Worm (Caenorhabditis elegans) whole organism, mixed stage, embryonic: Measurements from ENCODE around the gene F15H10.7.

Experiments used
- M03D4.4 ChIP-seq: sonication (generic microtip); optimal IDR thresholded peaks from 2 replicates; lab custom pipeline; 2017; ENCODE audit warnings: mild to moderate bottlenecking, missing genetic modification characterization, missing compliant biosample characterization
- bed-3 ChIP-seq: fragments of 200-800 bp; sonication (Bioruptor generic); optimal IDR thresholded peaks from 3 replicates; lab custom pipeline; 2018; ENCODE audit warnings: mild to moderate bottlenecking, missing genetic modification characterization, moderate library complexity, missing compliant biosample characterization
- ceh-39 ChIP-seq: fragments of 150-350 bp; optimal IDR thresholded peaks from 2 replicates; lab custom pipeline; 2014; ENCODE audit warnings: missing biosample characterization, missing genetic modification characterization
- ceh-83 ChIP-seq: fragments of 200-800 bp; sonication (Bioruptor generic); optimal IDR thresholded peaks from 2 replicates; lab custom pipeline; 2018; ENCODE audit warnings: mild to moderate bottlenecking, missing genetic modification characterization, missing compliant biosample characterization
- ces-1 ChIP-seq: fragments of 150-350 bp; optimal IDR thresholded peaks from 2 replicates; lab custom pipeline; 2014; ENCODE audit warnings: missing biosample characterization, missing genetic modification reagents, missing genetic modification characterization
- drap-1 ChIP-seq: fragments of 200-800 bp; sonication (Bioruptor generic); optimal IDR thresholded peaks from 3 replicates; lab custom pipeline; 2018; ENCODE audit warnings: mild to moderate bottlenecking, missing genetic modification characterization, missing compliant biosample characterization
- elt-3 ChIP-seq: fragments of 150-350 bp; optimal IDR thresholded peaks from 2 replicates; lab custom pipeline; 2014; ENCODE audit warnings: missing biosample characterization, missing genetic modification characterization
- flh-1 ChIP-seq: fragments of 200-800 bp; sonication (Bioruptor generic); optimal IDR thresholded peaks from 2 replicates; lab custom pipeline; 2018; ENCODE audit warnings: mild to moderate bottlenecking, missing genetic modification characterization, moderate library complexity, missing compliant biosample characterization
- ham-2 ChIP-seq: fragments of 200-800 bp; sonication (Bioruptor generic); optimal IDR thresholded peaks from 2 replicates; lab custom pipeline; 2018; ENCODE audit warnings: mild to moderate bottlenecking, missing genetic modification characterization, missing compliant biosample characterization
- hlh-1 ChIP-seq: fragments of 150-350 bp; optimal IDR thresholded peaks from 2 replicates; lab custom pipeline; 2014; ENCODE audit warnings: missing biosample characterization, missing genetic modification reagents, missing genetic modification characterization
- lin-13 ChIP-seq: fragments of 150-350 bp; optimal IDR thresholded peaks from 2 replicates; lab custom pipeline; 2014; ENCODE audit warnings: missing biosample characterization, missing genetic modification characterization
- lin-32 ChIP-seq: fragments of 200-800 bp; sonication (Bioruptor generic); optimal IDR thresholded peaks from 2 replicates; lab custom pipeline; 2018; ENCODE audit warnings: mild to moderate bottlenecking, missing genetic modification characterization, missing compliant biosample characterization
- lsy-2 ChIP-seq: fragments of 150-350 bp; optimal IDR thresholded peaks from 2 replicates; lab custom pipeline; 2014; ENCODE audit warnings: missing biosample characterization, missing genetic modification characterization
- mab-5 ChIP-seq: fragments of 150-350 bp; optimal IDR thresholded peaks from 2 replicates; lab custom pipeline; 2014; ENCODE audit warnings: missing biosample characterization, missing genetic modification characterization
- mep-1 ChIP-seq: fragments of 150-350 bp; optimal IDR thresholded peaks from 2 replicates; lab custom pipeline; 2017; ENCODE audit warnings: missing biosample characterization, missing genetic modification reagents, missing genetic modification characterization, inconsistent platforms
- nhr-12 ChIP-seq: fragments of 150-350 bp; optimal IDR thresholded peaks from 2 replicates; lab custom pipeline; 2014; ENCODE audit warnings: missing biosample characterization, missing genetic modification characterization
- nhr-237 ChIP-seq: fragments of 150-350 bp; optimal IDR thresholded peaks from 2 replicates; lab custom pipeline; 2014; ENCODE audit warnings: missing biosample characterization, missing genetic modification characterization
- nhr-28 ChIP-seq: fragments of 150-350 bp; optimal IDR thresholded peaks from 2 replicates; lab custom pipeline; 2014; ENCODE audit warnings: missing biosample characterization, missing genetic modification characterization
- nhr-76 ChIP-seq: sonication (generic microtip); optimal IDR thresholded peaks from 2 replicates; lab custom pipeline; 2017; ENCODE audit warnings: missing biosample characterization, missing genetic modification characterization
- pha-4 ChIP-seq: fragments of 150-350 bp; optimal IDR thresholded peaks from 2 replicates; lab custom pipeline; 2018; ENCODE audit warnings: missing biosample characterization, missing genetic modification reagents, missing genetic modification characterization
- sem-2 ChIP-seq: fragments of 200-800 bp; sonication (Bioruptor generic); optimal IDR thresholded peaks from 2 replicates; lab custom pipeline; 2018; ENCODE audit warnings: mild to moderate bottlenecking, missing genetic modification characterization, missing compliant biosample characterization
- snpc-4 ChIP-seq: fragments of 150-350 bp; optimal IDR thresholded peaks from 2 replicates; lab custom pipeline; 2014; ENCODE audit warnings: missing biosample characterization, missing genetic modification characterization
- tbx-8 ChIP-seq: fragments of 200-800 bp; sonication (Bioruptor generic); optimal IDR thresholded peaks from 2 replicates; lab custom pipeline; 2018; ENCODE audit warnings: mild to moderate bottlenecking, missing genetic modification characterization, moderate library complexity, missing compliant biosample characterization
- unc-120 ChIP-seq: sonication (generic microtip); optimal IDR thresholded peaks from 2 replicates; lab custom pipeline; 2017; ENCODE audit warnings: missing genetic modification characterization, missing compliant biosample characterization; ENCODE audit not compliant: poor library complexity, severe bottlenecking
- unc-39 ChIP-seq: fragments of 150-350 bp; optimal IDR thresholded peaks from 2 replicates; lab custom pipeline; 2014; ENCODE audit warnings: missing biosample characterization, missing genetic modification characterization
- unc-62 ChIP-seq: fragments of 150-350 bp; optimal IDR thresholded peaks from 2 replicates; lab custom pipeline; 2014; ENCODE audit warnings: missing biosample characterization, missing genetic modification reagents, missing genetic modification characterization
- ztf-11 ChIP-seq: fragments of 150-350 bp; optimal IDR thresholded peaks from 2 replicates; lab custom pipeline; 2014; ENCODE audit warnings: missing biosample characterization, missing genetic modification characterization

The F15H10.7 gene

DNA sequence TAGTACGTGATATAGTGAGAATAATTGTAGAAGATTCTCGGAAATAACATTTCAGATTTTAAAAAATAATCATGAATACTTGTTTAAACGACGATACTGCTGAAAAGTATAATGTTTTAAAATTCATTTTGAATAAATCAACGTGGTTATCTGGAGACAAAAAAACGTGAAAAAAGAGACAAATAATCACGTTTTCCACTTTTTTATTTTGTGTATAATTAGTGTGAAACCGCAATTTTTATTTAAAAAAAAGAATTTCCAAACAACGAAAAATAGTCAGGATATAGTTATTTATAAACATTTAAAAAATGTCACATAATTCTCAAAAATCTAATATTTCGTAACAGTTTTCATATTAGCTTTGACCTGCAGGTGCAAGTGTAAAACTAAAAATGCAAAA is at the start of gene F15H10.7:
Gene F15H10.7, minus strand, starts transcription at position 101 of the 400 bp plus-strand sequence.
- TF ChIP-seq pha-4, result no peak
- TF ChIP-seq tbx-8 (GFP tag; lab: Kevin White, UChicago), result no peak
- TF ChIP-seq nhr-28 (tag; lab: Kevin White, UChicago), result no peak
- TF ChIP-seq unc-39 (tag; lab: Kevin White, UChicago), result no peak
- no peak for TF ChIP-seq flh-1 (GFP tag; lab: Kevin White, UChicago)
- TF ChIP-seq unc-62 (GFP tag; lab: Kevin White, UChicago), result no peak
- TF ChIP-seq bed-3 (GFP tag; lab: Kevin White, UChicago), result no peak
- no peak for TF ChIP-seq lin-13 (tag; lab: Kevin White, UChicago)
- no peak for TF ChIP-seq M03D4.4 (tag; lab: Kevin White, UChicago)
- TF ChIP-seq ztf-11 (tag; lab: Kevin White, UChicago), result no peak
- TF ChIP-seq, all 35 proteins: peak for 0

DNA sequence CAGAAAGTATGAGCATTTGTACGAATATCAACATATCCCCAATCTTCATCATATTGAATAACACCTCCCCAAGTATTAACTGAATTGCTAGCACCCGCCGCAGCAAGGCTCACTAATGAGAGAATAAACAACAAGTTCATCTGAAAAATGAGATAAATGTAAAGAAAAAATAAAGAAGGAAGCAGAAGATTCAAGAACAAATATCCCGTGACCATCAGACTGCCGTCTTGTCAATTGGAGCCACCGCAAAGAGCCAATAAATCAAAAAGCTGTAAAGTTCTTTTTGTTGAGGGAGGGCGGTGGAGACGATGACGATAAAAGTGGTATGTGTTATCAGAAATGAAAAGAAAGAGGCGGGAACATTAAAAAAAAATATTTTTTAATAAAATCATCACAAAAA is 47.3 kb upstream of the F15H10.7 start, which contains the start of gene Y32F6A.5:
Gene Y32F6A.5, minus strand, starts transcription at position 140 of the 400 bp plus-strand sequence.
- no peak for TF ChIP-seq mep-1 (tag; lab: Kevin White, UChicago)
- no peak for TF ChIP-seq unc-62 (GFP tag; lab: Kevin White, UChicago)
- no peak for TF ChIP-seq bed-3 (GFP tag; lab: Kevin White, UChicago)
- no peak for TF ChIP-seq ceh-83 (GFP tag; lab: Kevin White, UChicago)
- TF ChIP-seq nhr-28 (tag; lab: Kevin White, UChicago), result no peak
- TF ChIP-seq nhr-76 (tag; lab: Kevin White, UChicago), result no peak

DNA sequence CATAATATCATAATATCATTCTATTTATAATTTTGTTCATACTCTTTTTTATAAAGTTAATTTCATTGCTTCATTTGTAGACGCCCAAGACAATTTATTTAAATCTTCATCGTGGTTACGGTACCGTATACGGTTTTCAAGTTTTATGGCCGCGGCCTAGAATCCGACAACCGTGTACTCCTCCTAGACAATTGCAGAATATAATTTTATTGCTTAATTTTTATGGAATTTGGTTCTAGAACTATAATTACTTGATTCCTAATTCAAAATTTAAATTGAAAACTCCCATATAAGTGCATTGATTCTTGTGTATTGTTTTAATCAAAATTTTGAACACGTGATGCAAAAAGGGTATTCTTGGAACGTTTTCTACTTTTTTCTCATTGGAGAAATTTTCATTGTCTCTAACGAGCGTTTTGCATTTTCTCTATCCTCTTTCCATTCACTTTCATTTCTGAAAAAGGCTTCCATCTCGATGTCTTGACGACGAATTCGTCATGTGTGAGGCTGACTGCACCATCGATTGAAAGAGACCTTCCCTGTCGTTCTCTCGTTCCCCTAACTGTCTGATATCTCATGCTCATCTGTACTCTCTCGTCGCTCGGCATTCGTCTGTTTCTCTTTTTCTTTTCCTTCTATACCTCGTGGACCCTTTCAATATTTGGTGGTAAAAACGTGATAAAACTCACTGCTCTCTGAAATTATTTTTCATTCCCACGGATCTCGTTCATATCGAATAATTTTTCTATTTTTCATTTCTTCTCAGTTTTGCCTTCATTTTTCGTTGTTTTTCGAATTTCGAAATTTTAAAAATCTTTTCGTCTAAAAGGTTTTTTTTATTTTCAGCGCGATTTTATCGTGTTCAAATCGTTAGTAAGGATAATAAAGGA is 35.2 kb upstream of the F15H10.7 start, which contains the start of gene pap-1:
Gene pap-1, plus strand, starts transcription at position 840 of the 890 bp plus-strand sequence.
- TF ChIP-seq lsy-2 (tag; lab: Kevin White, UChicago), result peak; percentile 61
- peak; percentile 8 for TF ChIP-seq unc-120 (tag; lab: Kevin White, UChicago)
- no peak for TF ChIP-seq mep-1 (tag; lab: Kevin White, UChicago)
- TF ChIP-seq flh-1 (GFP tag; lab: Kevin White, UChicago), result no peak
- TF ChIP-seq ceh-39 (tag; lab: Kevin White, UChicago), result no peak
- TF ChIP-seq ces-1 (GFP tag; lab: Kevin White, UChicago), result no peak
- TF ChIP-seq nhr-12 (tag; lab: Kevin White, UChicago), result no peak

DNA sequence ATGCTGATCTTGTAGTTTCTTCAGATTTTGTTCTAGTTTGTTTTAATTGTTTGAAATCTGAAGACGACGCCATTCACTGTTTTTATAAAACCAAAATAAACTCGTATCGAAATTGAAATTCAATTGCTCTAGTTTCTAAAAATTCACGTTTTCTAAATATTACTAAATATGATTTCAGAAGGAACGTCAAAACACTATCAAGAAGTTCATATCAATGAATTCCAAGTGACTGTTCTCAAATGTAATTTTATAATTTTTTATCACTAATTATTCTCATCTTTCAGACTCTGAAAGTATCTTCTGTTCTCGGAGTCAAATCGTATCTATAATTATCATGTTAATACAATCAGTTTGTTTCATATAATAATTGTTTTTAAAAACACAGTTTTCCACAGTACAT is 34.5 kb upstream of the F15H10.7 start, which contains the start of gene snf-10:
Gene snf-10, minus strand, starts transcription at position 101 of the 400 bp plus-strand sequence.
- no peak for TF ChIP-seq ham-2 (GFP tag; lab: Kevin White, UChicago)

DNA sequence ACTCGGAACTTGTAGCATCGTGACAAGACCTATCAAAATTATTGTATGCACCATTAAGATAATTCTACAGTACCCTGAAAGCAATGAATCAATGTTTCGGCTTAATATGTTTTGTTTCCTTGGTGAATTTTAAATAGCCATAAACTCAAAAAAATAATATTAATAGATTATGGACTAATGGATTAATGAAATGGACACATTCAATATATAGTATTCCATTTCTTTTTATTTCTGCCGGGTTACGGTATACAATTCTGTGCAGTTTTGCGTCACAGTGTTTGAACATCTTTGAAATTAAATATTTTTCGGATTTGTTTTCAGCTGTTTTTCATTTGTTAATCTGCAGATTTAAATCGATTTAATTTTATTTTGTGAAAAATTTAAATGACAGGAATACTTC is 30.4 kb upstream of the F15H10.7 start, which contains the start of gene set-22:
Gene set-22, plus strand, starts transcription at position 301 of the 400 bp plus-strand sequence.
- no peak for TF ChIP-seq ces-1 (GFP tag; lab: Kevin White, UChicago)
- TF ChIP-seq drap-1 (GFP tag; lab: Kevin White, UChicago), result no peak
- no peak for TF ChIP-seq ceh-39 (tag; lab: Kevin White, UChicago)
- no peak for TF ChIP-seq lsy-2 (tag; lab: Kevin White, UChicago)
- TF ChIP-seq flh-1 (GFP tag; lab: Kevin White, UChicago), result no peak
- no peak for TF ChIP-seq elt-3 (tag; lab: Kevin White, UChicago)

DNA sequence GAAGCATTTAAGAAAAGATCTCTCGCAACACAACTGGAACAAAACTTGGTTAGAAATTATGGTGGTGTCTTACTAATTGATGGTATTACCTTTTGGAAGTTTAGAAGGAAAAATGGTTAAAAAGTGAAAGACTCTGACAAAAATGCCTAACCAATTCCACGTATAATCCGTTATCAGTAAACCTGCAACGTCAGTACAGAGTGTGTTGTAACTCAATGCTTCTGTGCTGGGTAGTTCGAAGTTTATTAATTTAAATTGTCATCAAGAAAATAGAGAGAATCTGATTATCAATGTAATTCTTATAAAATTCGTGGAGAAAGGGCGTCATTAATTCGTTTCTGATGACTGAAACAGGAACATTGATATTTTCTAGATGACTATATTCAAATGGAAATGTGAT is 29.0 kb upstream of the F15H10.7 start:
- TF ChIP-seq sem-2 (GFP tag; lab: Kevin White, UChicago) (no peak), lin-32 (GFP tag; lab: Kevin White, UChicago) (no peak), ztf-11 (tag; lab: Kevin White, UChicago) (no peak), hlh-1 (tag; lab: Kevin White, UChicago) (no peak), nhr-12 (tag; lab: Kevin White, UChicago) (no peak), nhr-237 (tag; lab: Kevin White, UChicago) (no peak), tbx-8 (GFP tag; lab: Kevin White, UChicago) (no peak), mep-1 (tag; lab: Kevin White, UChicago) (no peak), pha-4 (no peak), flh-1 (GFP tag; lab: Kevin White, UChicago) (no peak), unc-39 (tag; lab: Kevin White, UChicago) (no peak), snpc-4 (tag; lab: Kevin White, UChicago) (no peak), drap-1 (GFP tag; lab: Kevin White, UChicago) (no peak), mab-5 (tag; lab: Kevin White, UChicago) (no peak)
